Worm (Caenorhabditis elegans): ENCODE data around the gene F36A4.5.

DNA sequence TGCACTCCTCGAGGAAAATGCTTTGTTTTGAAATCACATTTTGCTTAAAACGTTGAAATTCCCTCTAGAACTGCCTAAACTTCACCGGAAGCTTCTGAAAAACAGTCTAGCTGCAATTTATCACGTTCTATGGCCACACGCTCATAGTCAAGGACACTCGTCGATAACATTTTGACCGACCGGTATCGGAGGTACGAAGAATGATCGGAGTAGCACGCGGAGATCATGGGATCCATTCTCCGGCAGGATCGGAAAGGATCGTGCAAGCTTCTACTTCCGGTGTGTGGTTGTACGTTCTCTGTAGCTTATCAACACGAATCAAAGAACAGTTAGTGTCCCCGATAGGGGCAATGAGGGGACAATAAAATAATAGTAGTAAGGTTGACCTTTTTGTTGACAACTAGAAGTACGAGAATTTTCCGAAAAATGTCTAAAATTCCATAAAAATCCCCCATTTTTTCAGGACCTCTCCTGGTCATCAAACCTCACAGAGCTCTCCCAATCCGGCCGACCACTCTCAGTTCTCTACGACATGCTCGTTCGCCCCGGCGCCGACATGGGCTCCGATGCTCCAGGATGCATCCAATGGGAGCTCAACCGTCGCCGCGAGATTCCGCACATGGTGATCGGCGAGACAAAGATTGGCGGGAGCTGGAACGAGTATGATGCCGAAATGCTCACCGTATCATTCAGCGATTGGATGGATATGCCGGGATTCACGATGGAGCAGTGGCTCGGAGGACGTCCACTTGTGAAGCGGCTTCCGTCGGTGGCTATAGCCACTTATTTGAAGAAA lies 49.0 kb upstream of the F36A4.5 start:
- TF ChIP-seq sox-4 (tag; optimal IDR thresholded peaks at IDR 0.05): no peak
- TF ChIP-seq K02D7.2 (tag; optimal IDR thresholded peaks at IDR 0.05): no peak
- TF ChIP-seq unc-86 (tag; optimal IDR thresholded peaks at IDR 0.05): no peak
- TF ChIP-seq fkh-6 (tag; optimal IDR thresholded peaks at IDR 0.05): no peak
- no peak for TF ChIP-seq fax-1 (tag; optimal IDR thresholded peaks at IDR 0.05)
- TF ChIP-seq nhr-11 (tag; optimal IDR thresholded peaks at IDR 0.05): no peak
- TF ChIP-seq dmd-4 (tag; optimal IDR thresholded peaks at IDR 0.05; ENCODE audit: borderline replicate concordance): no peak
- no peak for TF ChIP-seq elt-2 (tag; optimal IDR thresholded peaks at IDR 0.05)
- no peak for TF ChIP-seq pros-1 (tag; optimal IDR thresholded peaks at IDR 0.05)
- TF ChIP-seq pha-4 (tag; optimal IDR thresholded peaks at IDR 0.05): no peak

All from whole organism, late embryonic.